Worm (Caenorhabditis elegans): ENCODE measurements around the gene str-178.

ce11 chrV:12743778-12744502 lies 27.6 kb upstream of the str-178 start:
- TF ChIP-seq unc-55 (GFP tag; optimal IDR thresholded peaks at IDR 0.05): no peak
- no peak for TF ChIP-seq fkh-10 (GFP tag; optimal IDR thresholded peaks at IDR 0.05)
- TF ChIP-seq dve-1 (tag; optimal IDR thresholded peaks at IDR 0.05): no peak
